Worm (Caenorhabditis elegans) whole organism, mixed stage, embryonic: ENCODE results near the gene fmo-1.

ENCODE experiments used
- M03D4.4 ChIP-seq: sonication (generic microtip); optimal IDR thresholded peaks from 2 replicates; lab custom pipeline; 2017; ENCODE audit warnings: mild to moderate bottlenecking, missing genetic modification characterization, missing compliant biosample characterization
- bed-3 ChIP-seq: fragments of 200-800 bp; sonication (Bioruptor generic); optimal IDR thresholded peaks from 3 replicates; lab custom pipeline; 2018; ENCODE audit warnings: mild to moderate bottlenecking, missing genetic modification characterization, moderate library complexity, missing compliant biosample characterization
- blmp-1 ChIP-seq: fragments of 150-350 bp; optimal IDR thresholded peaks from 2 replicates; lab custom pipeline; 2014; ENCODE audit warnings: missing biosample characterization, missing genetic modification characterization
- ceh-39 ChIP-seq: fragments of 150-350 bp; optimal IDR thresholded peaks from 2 replicates; lab custom pipeline; 2014; ENCODE audit warnings: missing biosample characterization, missing genetic modification characterization
- ceh-43 ChIP-seq: fragments of 200-800 bp; sonication (Bioruptor generic); optimal IDR thresholded peaks from 2 replicates; lab custom pipeline; 2018; ENCODE audit warnings: mild to moderate bottlenecking, missing genetic modification characterization, moderate library complexity, missing compliant biosample characterization
- ceh-83 ChIP-seq: fragments of 200-800 bp; sonication (Bioruptor generic); optimal IDR thresholded peaks from 2 replicates; lab custom pipeline; 2018; ENCODE audit warnings: mild to moderate bottlenecking, missing genetic modification characterization, missing compliant biosample characterization
- cnd-1 ChIP-seq: fragments of 200-800 bp; sonication (Bioruptor generic); optimal IDR thresholded peaks from 2 replicates; lab custom pipeline; 2018; ENCODE audit warnings: mild to moderate bottlenecking, missing genetic modification characterization, missing compliant biosample characterization
- drap-1 ChIP-seq: fragments of 200-800 bp; sonication (Bioruptor generic); optimal IDR thresholded peaks from 3 replicates; lab custom pipeline; 2018; ENCODE audit warnings: mild to moderate bottlenecking, missing genetic modification characterization, missing compliant biosample characterization
- elt-1 ChIP-seq: sonication (generic microtip); optimal IDR thresholded peaks from 2 replicates; lab custom pipeline; 2017; ENCODE audit warnings: missing genetic modification characterization, mild to moderate bottlenecking, missing compliant biosample characterization, antibody characterized with exemption, moderate library complexity, borderline replicate concordance; ENCODE audit not compliant: insufficient read depth
- elt-3 ChIP-seq: fragments of 150-350 bp; optimal IDR thresholded peaks from 2 replicates; lab custom pipeline; 2014; ENCODE audit warnings: missing biosample characterization, missing genetic modification characterization
- flh-1 ChIP-seq: fragments of 200-800 bp; sonication (Bioruptor generic); optimal IDR thresholded peaks from 2 replicates; lab custom pipeline; 2018; ENCODE audit warnings: mild to moderate bottlenecking, missing genetic modification characterization, moderate library complexity, missing compliant biosample characterization
- ham-2 ChIP-seq: fragments of 200-800 bp; sonication (Bioruptor generic); optimal IDR thresholded peaks from 2 replicates; lab custom pipeline; 2018; ENCODE audit warnings: mild to moderate bottlenecking, missing genetic modification characterization, missing compliant biosample characterization
- hlh-1 ChIP-seq: fragments of 150-350 bp; optimal IDR thresholded peaks from 2 replicates; lab custom pipeline; 2014; ENCODE audit warnings: missing biosample characterization, missing genetic modification reagents, missing genetic modification characterization
- lin-13 ChIP-seq: fragments of 150-350 bp; optimal IDR thresholded peaks from 2 replicates; lab custom pipeline; 2014; ENCODE audit warnings: missing biosample characterization, missing genetic modification characterization
- lin-32 ChIP-seq: fragments of 200-800 bp; sonication (Bioruptor generic); optimal IDR thresholded peaks from 2 replicates; lab custom pipeline; 2018; ENCODE audit warnings: mild to moderate bottlenecking, missing genetic modification characterization, missing compliant biosample characterization
- lsy-2 ChIP-seq: fragments of 150-350 bp; optimal IDR thresholded peaks from 2 replicates; lab custom pipeline; 2014; ENCODE audit warnings: missing biosample characterization, missing genetic modification characterization
- mab-5 ChIP-seq: fragments of 150-350 bp; optimal IDR thresholded peaks from 2 replicates; lab custom pipeline; 2014; ENCODE audit warnings: missing biosample characterization, missing genetic modification characterization
- mep-1 ChIP-seq: fragments of 150-350 bp; optimal IDR thresholded peaks from 2 replicates; lab custom pipeline; 2017; ENCODE audit warnings: missing biosample characterization, missing genetic modification reagents, missing genetic modification characterization, inconsistent platforms
- mls-2 ChIP-seq: sonication (generic microtip); optimal IDR thresholded peaks from 2 replicates; lab custom pipeline; 2016; ENCODE audit warnings: mild to moderate bottlenecking, missing genetic modification characterization, moderate library complexity, missing compliant biosample characterization
- nhr-12 ChIP-seq: fragments of 150-350 bp; optimal IDR thresholded peaks from 2 replicates; lab custom pipeline; 2014; ENCODE audit warnings: missing biosample characterization, missing genetic modification characterization
- nhr-2 ChIP-seq: fragments of 150-350 bp; optimal IDR thresholded peaks from 2 replicates; lab custom pipeline; 2014; ENCODE audit warnings: missing biosample characterization, missing genetic modification characterization
- nhr-237 ChIP-seq: fragments of 150-350 bp; optimal IDR thresholded peaks from 2 replicates; lab custom pipeline; 2014; ENCODE audit warnings: missing biosample characterization, missing genetic modification characterization
- nhr-28 ChIP-seq: fragments of 150-350 bp; optimal IDR thresholded peaks from 2 replicates; lab custom pipeline; 2014; ENCODE audit warnings: missing biosample characterization, missing genetic modification characterization
- nhr-76 ChIP-seq: sonication (generic microtip); optimal IDR thresholded peaks from 2 replicates; lab custom pipeline; 2017; ENCODE audit warnings: missing biosample characterization, missing genetic modification characterization
- pha-4 ChIP-seq: fragments of 150-350 bp; optimal IDR thresholded peaks from 2 replicates; lab custom pipeline; 2018; ENCODE audit warnings: missing biosample characterization, missing genetic modification reagents, missing genetic modification characterization
- sem-2 ChIP-seq: fragments of 200-800 bp; sonication (Bioruptor generic); optimal IDR thresholded peaks from 2 replicates; lab custom pipeline; 2018; ENCODE audit warnings: mild to moderate bottlenecking, missing genetic modification characterization, missing compliant biosample characterization
- snpc-4 ChIP-seq: fragments of 150-350 bp; optimal IDR thresholded peaks from 2 replicates; lab custom pipeline; 2014; ENCODE audit warnings: missing biosample characterization, missing genetic modification characterization
- sptf-1 ChIP-seq: sonication (generic microtip); optimal IDR thresholded peaks from 2 replicates; lab custom pipeline; 2017; ENCODE audit warnings: mild to moderate bottlenecking, missing genetic modification characterization, moderate library complexity, missing compliant biosample characterization
- tbx-8 ChIP-seq: fragments of 200-800 bp; sonication (Bioruptor generic); optimal IDR thresholded peaks from 2 replicates; lab custom pipeline; 2018; ENCODE audit warnings: mild to moderate bottlenecking, missing genetic modification characterization, moderate library complexity, missing compliant biosample characterization
- unc-120 ChIP-seq: sonication (generic microtip); optimal IDR thresholded peaks from 2 replicates; lab custom pipeline; 2017; ENCODE audit warnings: missing genetic modification characterization, missing compliant biosample characterization; ENCODE audit not compliant: poor library complexity, severe bottlenecking
- unc-39 ChIP-seq: fragments of 150-350 bp; optimal IDR thresholded peaks from 2 replicates; lab custom pipeline; 2014; ENCODE audit warnings: missing biosample characterization, missing genetic modification characterization
- unc-62 ChIP-seq: fragments of 150-350 bp; optimal IDR thresholded peaks from 2 replicates; lab custom pipeline; 2014; ENCODE audit warnings: missing biosample characterization, missing genetic modification reagents, missing genetic modification characterization
- zip-8 ChIP-seq: fragments of 150-350 bp; optimal IDR thresholded peaks from 2 replicates; lab custom pipeline; 2014; ENCODE audit warnings: missing biosample characterization, missing genetic modification characterization
- ztf-11 ChIP-seq: fragments of 150-350 bp; optimal IDR thresholded peaks from 2 replicates; lab custom pipeline; 2014; ENCODE audit warnings: missing biosample characterization, missing genetic modification characterization

fmo-1 gene

DNA sequence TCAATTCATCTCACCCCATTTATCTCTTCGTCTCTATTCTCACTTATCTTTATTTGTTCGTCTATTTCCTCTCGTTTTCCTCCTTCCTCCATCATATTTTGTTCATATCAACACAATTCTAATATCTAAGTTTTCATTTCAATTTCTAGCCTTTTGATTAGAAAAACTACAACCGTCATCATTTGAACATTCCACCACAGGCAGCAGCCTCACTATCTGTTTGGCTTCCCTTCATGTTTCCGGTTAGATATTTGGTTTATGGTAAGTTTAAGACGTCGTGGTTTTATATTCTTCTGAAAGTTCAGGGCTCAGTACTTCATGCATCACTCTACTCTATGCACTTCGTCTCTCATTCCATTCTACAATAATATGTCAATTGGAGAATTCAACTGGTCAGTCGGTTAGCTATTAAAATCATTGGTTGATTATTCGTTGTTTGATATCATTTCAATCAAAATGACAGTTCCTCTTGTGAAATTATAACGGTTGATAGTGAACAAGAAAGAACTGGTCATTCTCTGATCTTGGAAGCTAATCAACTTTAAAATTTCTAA lies 4.8 kb upstream of the fmo-1 start, which contains the start of gene K08C7.1:
K08C7.1 (plus strand) TSS at position 43 of the 554 bp plus-strand sequence.
- TF ChIP-seq lin-13 = no peak
- TF ChIP-seq sptf-1 (tag; lab: Kevin White, UChicago) = no peak
- TF ChIP-seq mab-5 (tag; lab: Kevin White, UChicago) = no peak
- no peak for TF ChIP-seq elt-1 (tag; lab: Kevin White, UChicago)
- TF ChIP-seq mep-1 = no peak
- no peak for TF ChIP-seq elt-3 (tag; lab: Kevin White, UChicago)
- no peak for TF ChIP-seq sem-2
- no peak for TF ChIP-seq nhr-12 (tag; lab: Kevin White, UChicago)
- no peak for TF ChIP-seq drap-1 (GFP tag; lab: Kevin White, UChicago)
- TF ChIP-seq tbx-8 (GFP tag; lab: Kevin White, UChicago) = no peak
- no peak for TF ChIP-seq unc-39
- TF ChIP-seq flh-1 (GFP tag; lab: Kevin White, UChicago) = no peak
- TF ChIP-seq unc-120 = no peak
- TF ChIP-seq mls-2 (tag; lab: Kevin White, UChicago) = no peak
- no peak for TF ChIP-seq nhr-2 (tag; lab: Kevin White, UChicago)
- no peak for TF ChIP-seq cnd-1 (tag; lab: Kevin White, UChicago)
- no peak for TF ChIP-seq snpc-4
- TF ChIP-seq, all 35 proteins: peak for 0

DNA sequence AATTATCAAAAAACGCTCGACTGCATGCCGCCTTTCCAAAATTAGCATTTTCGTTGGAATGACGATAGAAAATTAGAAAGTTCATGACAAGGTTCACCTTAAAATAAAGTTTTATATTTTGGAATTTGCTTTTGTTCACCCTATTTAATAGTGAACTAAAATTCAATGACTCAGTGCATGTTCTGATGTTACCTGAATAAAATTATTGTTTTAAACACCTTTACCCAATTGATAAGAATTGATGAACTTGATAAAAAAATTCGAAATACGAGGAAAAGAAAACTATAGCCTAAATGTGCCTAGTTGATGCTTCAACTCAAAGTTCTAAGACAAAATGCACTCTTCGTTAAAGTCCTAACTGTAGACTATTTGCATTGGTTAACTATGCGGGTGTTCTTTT lies 585 bp upstream of the fmo-1 start:
- TF ChIP-seq sem-2 (no peak), nhr-2 (tag; lab: Kevin White, UChicago) (no peak), nhr-28 (no peak), ceh-43 (no peak), sptf-1 (tag; lab: Kevin White, UChicago) (no peak), blmp-1 (tag; lab: Kevin White, UChicago) (no peak), drap-1 (GFP tag; lab: Kevin White, UChicago) (no peak), tbx-8 (GFP tag; lab: Kevin White, UChicago) (no peak), ztf-11 (no peak), lin-13 (no peak), elt-1 (tag; lab: Kevin White, UChicago) (no peak), ceh-83 (GFP tag; lab: Kevin White, UChicago) (no peak), flh-1 (GFP tag; lab: Kevin White, UChicago) (no peak)

- no peak for TF ChIP-seq M03D4.4 (tag; lab: Kevin White, UChicago)
- no peak for TF ChIP-seq mep-1
- no peak for TF ChIP-seq pha-4 (tag; lab: Kevin White, UChicago)
- no peak for TF ChIP-seq zip-8 (tag; lab: Kevin White, UChicago)
- TF ChIP-seq ceh-83 (GFP tag; lab: Kevin White, UChicago) = no peak
- TF ChIP-seq snpc-4 = no peak
- no peak for TF ChIP-seq bed-3 (GFP tag; lab: Kevin White, UChicago)
- TF ChIP-seq cnd-1 (tag; lab: Kevin White, UChicago) = no peak
- no peak for TF ChIP-seq blmp-1 (tag; lab: Kevin White, UChicago)
- no peak for TF ChIP-seq mls-2 (tag; lab: Kevin White, UChicago)
- no peak for TF ChIP-seq elt-3 (tag; lab: Kevin White, UChicago)
- TF ChIP-seq sem-2 = no peak
- no peak for TF ChIP-seq unc-39
- TF ChIP-seq lin-13 = no peak
Measured at ce11 chrIV:10664134-10664533, 2.5 kb downstream of the fmo-1 start, which contains the start of gene K08C7.7. Gene K08C7.7 (plus strand): TSS chrIV:10664434.

DNA sequence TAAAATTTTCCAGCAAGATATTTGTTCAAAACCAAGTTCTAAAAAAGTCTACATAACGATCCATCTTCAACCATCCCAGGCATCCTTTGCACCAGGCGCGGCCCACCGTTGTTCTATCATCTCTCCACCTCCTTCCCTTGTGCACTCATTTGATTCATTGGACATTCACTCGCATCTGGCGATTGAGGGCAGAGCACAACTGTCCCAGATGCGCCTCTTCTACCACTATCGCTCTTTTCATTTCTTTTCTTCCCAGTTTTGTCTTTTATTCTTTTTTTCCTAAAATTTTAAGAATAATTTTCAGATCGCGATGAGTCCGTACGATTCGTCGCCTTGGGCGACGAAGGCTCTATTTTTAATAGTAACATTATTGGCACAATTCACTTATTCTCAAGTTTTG lies 4.9 kb downstream of the fmo-1 start, which contains the start of gene epi-1:
epi-1 (plus strand) TSS at position 301 of the 400 bp plus-strand sequence.
- TF ChIP-seq pha-4 (tag; lab: Kevin White, UChicago) (no peak), nhr-237 (tag; lab: Kevin White, UChicago) (no peak), unc-120 (peak; percentile 38), lin-32 (GFP tag; lab: Kevin White, UChicago) (no peak), flh-1 (GFP tag; lab: Kevin White, UChicago) (no peak), unc-62 (no peak), hlh-1 (tag; lab: Kevin White, UChicago) (peak; percentile 79), nhr-76 (no peak)

ce11 chrIV:10668561-10668960 lies 6.9 kb downstream of the fmo-1 start:
- no peak for TF ChIP-seq nhr-28
- TF ChIP-seq ceh-43 = no peak
- TF ChIP-seq M03D4.4 (tag; lab: Kevin White, UChicago) = no peak
- no peak for TF ChIP-seq flh-1 (GFP tag; lab: Kevin White, UChicago)
- TF ChIP-seq sptf-1 (tag; lab: Kevin White, UChicago) = no peak
- TF ChIP-seq unc-62 = no peak
- TF ChIP-seq ceh-39 (tag; lab: Kevin White, UChicago) = no peak
- TF ChIP-seq lin-32 (GFP tag; lab: Kevin White, UChicago) = no peak
- no peak for TF ChIP-seq ham-2 (GFP tag; lab: Kevin White, UChicago)
- no peak for TF ChIP-seq mab-5 (tag; lab: Kevin White, UChicago)
- TF ChIP-seq nhr-76 = no peak
- no peak for TF ChIP-seq lsy-2 (tag; lab: Kevin White, UChicago)
- no peak for TF ChIP-seq ceh-83 (GFP tag; lab: Kevin White, UChicago)
- no peak for TF ChIP-seq mls-2 (tag; lab: Kevin White, UChicago)
- TF ChIP-seq sem-2 = no peak
- no peak for TF ChIP-seq pha-4 (tag; lab: Kevin White, UChicago)
- TF ChIP-seq blmp-1 (tag; lab: Kevin White, UChicago) = no peak
- TF ChIP-seq ztf-11 = no peak
- no peak for TF ChIP-seq nhr-237 (tag; lab: Kevin White, UChicago)
- TF ChIP-seq elt-1 (tag; lab: Kevin White, UChicago) = no peak
